Worm (Caenorhabditis elegans) whole organism, L3 larva: ENCODE data around the gene mec-7.

Source experiments
- elt-1 ChIP-seq: fragments of 150-350 bp; optimal IDR thresholded peaks from 2 replicates; lab custom pipeline; 2014; ENCODE audit warnings: missing biosample characterization, missing genetic modification characterization
- fkh-10 ChIP-seq: sonication (generic microtip); optimal IDR thresholded peaks from 2 replicates; lab custom pipeline; 2017; ENCODE audit warnings: missing biosample characterization, missing genetic modification reagents, missing genetic modification characterization
- pqm-1 ChIP-seq: fragments of 150-350 bp; optimal IDR thresholded peaks from 2 replicates; lab custom pipeline; 2017; ENCODE audit warnings: missing biosample characterization, missing genetic modification characterization, inconsistent platforms
- sea-2 ChIP-seq: fragments of 150-350 bp; sonication (generic microtip); optimal IDR thresholded peaks from 4 replicates; lab custom pipeline; 2014; ENCODE audit warnings: missing biosample characterization, missing genetic modification reagents, missing genetic modification characterization
- skn-1 ChIP-seq: fragments of 150-350 bp; optimal IDR thresholded peaks from 2 replicates; lab custom pipeline; 2014; ENCODE audit warnings: missing biosample characterization, missing genetic modification characterization
- snpc-4 ChIP-seq: fragments of 150-350 bp; optimal IDR thresholded peaks from 2 replicates; lab custom pipeline; 2014; ENCODE audit warnings: missing biosample characterization, missing genetic modification characterization
- tbx-2 ChIP-seq: sonication (generic microtip); optimal IDR thresholded peaks from 2 replicates; lab custom pipeline; 2016; ENCODE audit warnings: mild to moderate bottlenecking, missing genetic modification characterization, missing compliant biosample characterization
- ztf-11 ChIP-seq: fragments of 150-350 bp; optimal IDR thresholded peaks from 2 replicates; lab custom pipeline; 2014; ENCODE audit warnings: missing biosample characterization, missing genetic modification characterization

DNA sequence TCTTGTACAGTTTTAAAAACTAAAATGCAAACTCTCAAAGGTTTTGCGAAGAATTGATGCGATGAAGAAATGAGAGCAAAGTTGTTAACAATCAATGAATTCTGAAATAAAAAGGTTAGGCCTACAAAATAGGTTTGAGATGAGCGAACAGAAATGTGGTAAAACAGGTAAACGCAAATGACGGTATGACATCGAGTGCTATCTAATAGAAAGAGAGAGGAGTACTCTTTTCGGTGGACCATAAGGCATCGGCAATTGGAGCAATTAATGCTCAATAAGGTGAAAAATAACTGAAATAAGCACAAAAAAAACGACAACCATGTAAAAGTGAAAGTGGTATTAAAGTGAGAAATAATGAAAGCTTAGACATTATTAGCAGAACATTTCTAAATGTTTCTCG is 40.3 kb downstream of the mec-7 start, which contains the start of gene set-12:
- TF ChIP-seq sea-2 = no peak
- TF ChIP-seq elt-1 (tag; lab: Kevin White, UChicago) = no peak
- TF ChIP-seq ztf-11 = no peak
- TF ChIP-seq skn-1 (tag; lab: Kevin White, UChicago) = no peak
- TF ChIP-seq fkh-10 (GFP tag; lab: Kevin White, UChicago) = no peak
- TF ChIP-seq snpc-4 (tag; lab: Kevin White, UChicago) = no peak
- no peak for TF ChIP-seq pqm-1 (tag; lab: Kevin White, UChicago)
- no peak for TF ChIP-seq tbx-2
